Worm (Caenorhabditis elegans): ENCODE results near the gene mml-1.

ce11 chrIII:7369394-7370024 lies 5.0 kb downstream of the mml-1 start:
- TF ChIP-seq fax-1 (tag; optimal IDR thresholded peaks at IDR 0.05): no peak
- no peak for TF ChIP-seq ceh-2 (tag; optimal IDR thresholded peaks at IDR 0.05)
- no peak for TF ChIP-seq zip-5 (tag; optimal IDR thresholded peaks at IDR 0.05)
- no peak for TF ChIP-seq tbx-7 (tag; optimal IDR thresholded peaks at IDR 0.05)
- TF ChIP-seq sox-4 (tag; optimal IDR thresholded peaks at IDR 0.05): no peak
- TF ChIP-seq sdc-2 (tag; optimal IDR thresholded peaks at IDR 0.05): no peak
- TF ChIP-seq nhr-11 (tag; optimal IDR thresholded peaks at IDR 0.05): no peak
- no peak for TF ChIP-seq rnt-1 (tag; optimal IDR thresholded peaks at IDR 0.05)
- TF ChIP-seq pha-4 (tag; optimal IDR thresholded peaks at IDR 0.05): no peak
- TF ChIP-seq elt-4 (tag; optimal IDR thresholded peaks at IDR 0.05): no peak
- TF ChIP-seq ceh-34 (tag; optimal IDR thresholded peaks at IDR 0.05): no peak
- TF ChIP-seq nhr-232 (tag; optimal IDR thresholded peaks at IDR 0.05): no peak
- no peak for TF ChIP-seq unc-55 (GFP tag; optimal IDR thresholded peaks at IDR 0.05)
- no peak for TF ChIP-seq ama-1 (optimal IDR thresholded peaks at IDR 0.05)

Data from whole organism, late embryonic.